Worm (Caenorhabditis elegans) whole organism, L3 larva: ENCODE results near the gene ncr-1.

ENCODE experiments used
- R02D3.7 ChIP-seq: fragments of 150-350 bp; optimal IDR thresholded peaks from 2 replicates; lab custom pipeline; 2014; ENCODE audit warnings: missing biosample characterization, missing genetic modification characterization
- ZK546.5 ChIP-seq: sonication (generic microtip); optimal IDR thresholded peaks from 2 replicates; lab custom pipeline; 2017; ENCODE audit warnings: missing biosample characterization, missing genetic modification characterization
- ama-1 ChIP-seq: fragments of 150-350 bp; optimal IDR thresholded peaks from 2 replicates; lab custom pipeline; 2018
- ceh-16 ChIP-seq: sonication (generic microtip); optimal IDR thresholded peaks from 2 replicates; lab custom pipeline; 2017; ENCODE audit warnings: missing biosample characterization, missing genetic modification characterization
- ceh-28 ChIP-seq: fragments of 150-350 bp; optimal IDR thresholded peaks from 2 replicates; lab custom pipeline; 2014; ENCODE audit warnings: missing biosample characterization, missing genetic modification reagents, missing genetic modification characterization
- ceh-82 ChIP-seq: fragments of 150-350 bp; optimal IDR thresholded peaks from 2 replicates; lab custom pipeline; 2014; ENCODE audit warnings: missing biosample characterization, missing genetic modification characterization
- ceh-9 ChIP-seq: sonication (generic microtip); optimal IDR thresholded peaks from 2 replicates; lab custom pipeline; 2018; ENCODE audit warnings: missing biosample characterization, missing genetic modification characterization
- daf-12 ChIP-seq: fragments of 150-350 bp; optimal IDR thresholded peaks from 2 replicates; lab custom pipeline; 2014; ENCODE audit warnings: missing biosample characterization, missing genetic modification reagents, missing genetic modification characterization
- egl-27 ChIP-seq: sonication (generic microtip); optimal IDR thresholded peaks from 4 replicates; lab custom pipeline; 2017; ENCODE audit warnings: missing biosample characterization, missing genetic modification reagents, missing genetic modification characterization
- egl-5 ChIP-seq: fragments of 150-350 bp; optimal IDR thresholded peaks from 2 replicates; lab custom pipeline; 2017; ENCODE audit warnings: missing biosample characterization, missing genetic modification reagents, missing genetic modification characterization, inconsistent platforms
- elt-1 ChIP-seq: fragments of 150-350 bp; optimal IDR thresholded peaks from 2 replicates; lab custom pipeline; 2014; ENCODE audit warnings: missing biosample characterization, missing genetic modification characterization
- elt-2 ChIP-seq: sonication (generic microtip); optimal IDR thresholded peaks from 2 replicates; lab custom pipeline; 2016; ENCODE audit warnings: missing genetic modification reagents, mild to moderate bottlenecking, missing genetic modification characterization, missing compliant biosample characterization
- eor-1 ChIP-seq, 2 experiments: fragments of 150-350 bp; optimal IDR thresholded peaks; 2 replicates each; lab custom pipeline; 2014 to 2018; ENCODE audit warnings: missing biosample characterization in 2 of 2, missing genetic modification characterization in 2 of 2
- fkh-10 ChIP-seq: sonication (generic microtip); optimal IDR thresholded peaks from 2 replicates; lab custom pipeline; 2017; ENCODE audit warnings: missing biosample characterization, missing genetic modification reagents, missing genetic modification characterization
- fkh-2 ChIP-seq: fragments of 150-350 bp; optimal IDR thresholded peaks from 2 replicates; lab custom pipeline; 2014; ENCODE audit warnings: missing biosample characterization, missing genetic modification reagents, missing genetic modification characterization
- fos-1 ChIP-seq: fragments of 150-350 bp; optimal IDR thresholded peaks from 2 replicates; lab custom pipeline; 2014; ENCODE audit warnings: missing biosample characterization, missing genetic modification characterization
- hmg-11 ChIP-seq: sonication (generic microtip); optimal IDR thresholded peaks from 2 replicates; lab custom pipeline; 2016; ENCODE audit warnings: missing genetic modification characterization, missing compliant biosample characterization
- jun-1 ChIP-seq: fragments of 150-350 bp; optimal IDR thresholded peaks from 2 replicates; lab custom pipeline; 2014; ENCODE audit warnings: missing biosample characterization, missing genetic modification reagents, missing genetic modification characterization
- lin-15B ChIP-seq: fragments of 150-350 bp; optimal IDR thresholded peaks from 2 replicates; lab custom pipeline; 2014; ENCODE audit warnings: missing biosample characterization, missing genetic modification characterization
- lin-39 ChIP-seq: fragments of 150-350 bp; optimal IDR thresholded peaks from 2 replicates; lab custom pipeline; 2018; ENCODE audit warnings: missing biosample characterization, missing genetic modification reagents, missing genetic modification characterization
- lsy-12 ChIP-seq: sonication (generic microtip); optimal IDR thresholded peaks from 2 replicates; lab custom pipeline; 2016; ENCODE audit warnings: mild to moderate bottlenecking, missing genetic modification characterization, missing compliant biosample characterization
- mdl-1 ChIP-seq: fragments of 150-350 bp; optimal IDR thresholded peaks from 2 replicates; lab custom pipeline; 2014; ENCODE audit warnings: missing biosample characterization, missing genetic modification characterization
- mml-1 ChIP-seq: fragments of 150-350 bp; sonication (generic microtip); optimal IDR thresholded peaks from 3 replicates; lab custom pipeline; 2014; ENCODE audit warnings: missing biosample characterization, missing genetic modification characterization
- nfya-1 ChIP-seq: sonication (generic microtip); optimal IDR thresholded peaks from 2 replicates; lab custom pipeline; 2017; ENCODE audit warnings: missing genetic modification characterization, mild to moderate bottlenecking, missing compliant biosample characterization, antibody characterized with exemption, moderate library complexity; ENCODE audit not compliant: insufficient read depth
- nhr-11 ChIP-seq: fragments of 150-350 bp; optimal IDR thresholded peaks from 2 replicates; lab custom pipeline; 2014; ENCODE audit warnings: missing biosample characterization, missing genetic modification characterization
- nhr-23 ChIP-seq: fragments of 150-350 bp; optimal IDR thresholded peaks from 2 replicates; lab custom pipeline; 2014; ENCODE audit warnings: missing biosample characterization, missing genetic modification reagents, missing genetic modification characterization
- nhr-25 ChIP-seq: sonication (generic microtip); optimal IDR thresholded peaks from 2 replicates; lab custom pipeline; 2017; ENCODE audit warnings: missing biosample characterization, missing genetic modification characterization
- nhr-28 ChIP-seq: fragments of 150-350 bp; optimal IDR thresholded peaks from 2 replicates; lab custom pipeline; 2014; ENCODE audit warnings: missing biosample characterization, missing genetic modification characterization
- nhr-43 ChIP-seq: sonication (generic microtip); optimal IDR thresholded peaks from 2 replicates; lab custom pipeline; 2016; ENCODE audit warnings: mild to moderate bottlenecking, missing genetic modification characterization, missing compliant biosample characterization; ENCODE audit not compliant: poor library complexity, severe bottlenecking
- nhr-67 ChIP-seq: fragments of 150-350 bp; optimal IDR thresholded peaks from 2 replicates; lab custom pipeline; 2014; ENCODE audit warnings: missing biosample characterization, missing genetic modification characterization
- nhr-76 ChIP-seq: fragments of 150-350 bp; sonication (generic microtip); optimal IDR thresholded peaks from 5 replicates; lab custom pipeline; 2014; ENCODE audit warnings: missing biosample characterization, missing genetic modification characterization
- nhr-77 ChIP-seq: fragments of 150-350 bp; optimal IDR thresholded peaks from 2 replicates; lab custom pipeline; 2014; ENCODE audit warnings: missing biosample characterization, missing genetic modification characterization
- pha-4 ChIP-seq: fragments of 150-350 bp; optimal IDR thresholded peaks from 2 replicates; lab custom pipeline; 2014; ENCODE audit warnings: missing biosample characterization, missing genetic modification reagents, missing genetic modification characterization
- pqm-1 ChIP-seq: fragments of 150-350 bp; optimal IDR thresholded peaks from 2 replicates; lab custom pipeline; 2017; ENCODE audit warnings: missing biosample characterization, missing genetic modification characterization, inconsistent platforms
- snpc-4 ChIP-seq: fragments of 150-350 bp; optimal IDR thresholded peaks from 2 replicates; lab custom pipeline; 2014; ENCODE audit warnings: missing biosample characterization, missing genetic modification characterization
- tbx-2 ChIP-seq: sonication (generic microtip); optimal IDR thresholded peaks from 2 replicates; lab custom pipeline; 2016; ENCODE audit warnings: mild to moderate bottlenecking, missing genetic modification characterization, missing compliant biosample characterization
- unc-39 ChIP-seq: sonication (generic microtip); optimal IDR thresholded peaks from 4 replicates; lab custom pipeline; 2017; ENCODE audit warnings: missing biosample characterization, missing genetic modification characterization
- unc-62 ChIP-seq: fragments of 150-350 bp; sonication (generic microtip); optimal IDR thresholded peaks from 4 replicates; lab custom pipeline; 2014; ENCODE audit warnings: missing biosample characterization, missing genetic modification reagents, missing genetic modification characterization
- zag-1 ChIP-seq: fragments of 150-350 bp; optimal IDR thresholded peaks from 2 replicates; lab custom pipeline; 2014; ENCODE audit warnings: missing biosample characterization, missing genetic modification characterization
- ztf-11 ChIP-seq: fragments of 150-350 bp; optimal IDR thresholded peaks from 2 replicates; lab custom pipeline; 2014; ENCODE audit warnings: missing biosample characterization, missing genetic modification characterization

The ncr-1 gene

ce11 chrX:4448283-4448682 lies 40.4 kb downstream of the ncr-1 start, which contains the start of gene mltn-13:
Gene mltn-13 (minus strand): TSS chrX:4448383.
- no peak for TF ChIP-seq ceh-82
- TF ChIP-seq ztf-11 (tag; lab: Kevin White, UChicago), result no peak
- no peak for TF ChIP-seq lsy-12
- no peak for TF ChIP-seq jun-1 (tag; lab: Kevin White, UChicago)
- no peak for TF ChIP-seq elt-1 (tag; lab: Kevin White, UChicago)

DNA sequence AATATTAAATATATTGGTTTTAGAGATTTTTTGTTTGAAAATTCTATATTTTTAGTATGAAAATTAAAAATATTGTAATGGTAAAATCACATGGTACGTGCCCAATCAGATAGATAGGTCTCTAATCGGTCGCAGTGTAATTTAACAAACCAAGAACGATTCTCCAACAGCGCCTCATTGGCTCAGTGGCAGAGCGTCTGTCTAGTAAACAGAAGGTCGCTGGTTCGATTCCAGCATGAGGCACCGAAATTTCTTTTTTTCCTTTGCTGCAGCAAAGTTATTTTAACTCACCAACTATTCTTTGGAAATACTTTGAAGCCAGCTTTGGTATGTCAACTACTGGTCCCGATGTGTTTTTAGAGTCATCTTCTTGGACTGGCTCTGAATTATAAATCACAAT lies 43.8 kb downstream of the ncr-1 start:
- TF ChIP-seq ceh-28 (no peak), mml-1 (no peak), pqm-1 (tag; lab: Kevin White, UChicago) (no peak), eor-1 (tag; optimal IDR thresholded peaks at IDR 0.05; lab: Kevin White, UChicago) (no peak), nhr-43 (peak; percentile 59), unc-62 (no peak), nfya-1 (tag; lab: Kevin White, UChicago) (peak; percentile 53), ceh-9 (no peak), nhr-11 (no peak), ceh-16 (tag; lab: Kevin White, UChicago) (no peak), zag-1 (tag; lab: Kevin White, UChicago) (no peak), snpc-4 (tag; lab: Kevin White, UChicago) (no peak), ceh-82 (no peak), lin-39 (tag; lab: Kevin White, UChicago) (no peak), pha-4 (tag; lab: Kevin White, UChicago) (peak; percentile 50), elt-2 (tag; lab: Kevin White, UChicago) (peak; percentile 33), ZK546.5 (tag; lab: Kevin White, UChicago) (no peak), ztf-11 (tag; lab: Kevin White, UChicago) (no peak), elt-1 (tag; lab: Kevin White, UChicago) (no peak), nhr-28 (tag; lab: Kevin White, UChicago) (no peak), fos-1 (no peak), unc-39 (tag; lab: Kevin White, UChicago) (no peak), nhr-67 (tag; lab: Kevin White, UChicago) (no peak), egl-5 (tag; lab: Kevin White, UChicago) (no peak), jun-1 (tag; lab: Kevin White, UChicago) (no peak), R02D3.7 (tag; lab: Kevin White, UChicago) (no peak), lsy-12 (no peak), egl-27 (tag; lab: Kevin White, UChicago) (no peak), nhr-25 (no peak), ama-1 (lab: Kevin White, UChicago) (no peak), daf-12 (tag; lab: Kevin White, UChicago) (no peak), tbx-2 (no peak), nhr-77 (tag; lab: Kevin White, UChicago) (no peak), fkh-2 (tag; lab: Kevin White, UChicago) (no peak), lin-15B (tag; lab: Kevin White, UChicago) (no peak), hmg-11 (peak; percentile 34)

- TF ChIP-seq egl-5 (tag; lab: Kevin White, UChicago) (no peak), ZK546.5 (tag; lab: Kevin White, UChicago) (no peak), nfya-1 (tag; lab: Kevin White, UChicago) (peak; percentile 43), lsy-12 (no peak), nhr-11 (peak; percentile 12), unc-62 (no peak), mml-1 (no peak), pha-4 (tag; lab: Kevin White, UChicago) (peak; percentile 24), ceh-28 (peak; percentile 17), nhr-43 (peak; percentile 12), fkh-10 (GFP tag; lab: Kevin White, UChicago) (no peak), nhr-25 (peak; percentile 18), nhr-67 (tag; lab: Kevin White, UChicago) (no peak), hmg-11 (peak; percentile 54), jun-1 (tag; lab: Kevin White, UChicago) (peak; percentile 51), ztf-11 (tag; lab: Kevin White, UChicago) (no peak), elt-2 (tag; lab: Kevin White, UChicago) (peak; percentile 8), nhr-23 (no peak), nhr-77 (tag; lab: Kevin White, UChicago) (no peak), nhr-76 (tag; lab: Kevin White, UChicago) (peak; percentile 23), egl-27 (tag; lab: Kevin White, UChicago) (no peak), ceh-16 (tag; lab: Kevin White, UChicago) (no peak), daf-12 (tag; lab: Kevin White, UChicago) (no peak), zag-1 (tag; lab: Kevin White, UChicago) (no peak), pqm-1 (tag; lab: Kevin White, UChicago) (peak; percentile 7), elt-1 (tag; lab: Kevin White, UChicago) (no peak), eor-1 (tag; optimal IDR thresholded peaks at IDR 0.05; lab: Kevin White, UChicago) (no peak), fkh-2 (tag; lab: Kevin White, UChicago) (no peak), mdl-1 (tag; lab: Kevin White, UChicago) (peak; percentile 6)
Measured at ce11 chrX:4444073-4444472, 44.6 kb downstream of the ncr-1 start.
